Fruit fly (Drosophila melanogaster): ENCODE data around the gene Cul6.
A peak's percentile ranks its signal among the peaks of the same experiment; 100 is the strongest.

Cul6 gene

DNA sequence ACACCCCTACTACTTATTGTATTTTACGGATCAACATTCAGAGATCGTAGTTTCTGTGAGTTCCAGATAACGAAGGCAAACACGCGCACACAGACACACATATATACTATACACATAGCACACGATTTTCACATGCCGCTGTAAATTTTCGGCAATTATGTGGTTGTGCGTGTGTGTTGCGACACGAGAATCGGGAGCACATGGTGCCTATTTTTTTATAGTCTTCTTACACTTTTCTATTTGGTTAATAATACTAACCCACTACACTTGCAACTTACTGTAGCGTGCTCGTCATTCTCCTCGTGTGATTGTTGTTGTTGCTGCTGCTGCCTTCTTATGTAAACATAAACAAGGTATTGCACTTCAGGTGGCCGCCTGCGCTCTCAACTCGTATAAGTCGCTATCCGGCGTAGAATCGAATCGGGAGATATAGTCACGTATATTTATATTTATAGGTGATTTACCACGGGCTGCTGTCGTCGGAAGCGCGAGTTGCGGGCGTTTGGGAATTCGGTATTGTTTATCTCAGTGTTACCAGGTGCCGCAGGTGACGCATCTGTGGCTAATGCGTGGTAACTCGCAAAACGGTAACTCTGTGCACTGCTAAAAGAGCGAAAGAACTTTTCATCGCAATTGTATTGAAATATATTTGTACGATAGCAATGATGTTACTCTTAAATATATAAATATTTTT, 10.8 kb upstream of the Cul6 start, which contains the start of gene Adk2:
Gene Adk2, minus strand, starts transcription at position 529 of the 694 bp plus-strand sequence.
- peak; percentile 5 for TF ChIP-seq bab1 (GFP tag; optimal IDR thresholded peaks at IDR 0.05)
- TF ChIP-seq CG14711 (tag; optimal IDR thresholded peaks at IDR 0.05): peak; percentile 62
- no peak for TF ChIP-seq pad (GFP tag; optimal IDR thresholded peaks at IDR 0.05)
- TF ChIP-seq Mnt (GFP tag; optimal IDR thresholded peaks at IDR 0.05): peak; percentile 94
- peak; percentile 95 for TF ChIP-seq cic (GFP tag; optimal IDR thresholded peaks at IDR 0.05)

DNA sequence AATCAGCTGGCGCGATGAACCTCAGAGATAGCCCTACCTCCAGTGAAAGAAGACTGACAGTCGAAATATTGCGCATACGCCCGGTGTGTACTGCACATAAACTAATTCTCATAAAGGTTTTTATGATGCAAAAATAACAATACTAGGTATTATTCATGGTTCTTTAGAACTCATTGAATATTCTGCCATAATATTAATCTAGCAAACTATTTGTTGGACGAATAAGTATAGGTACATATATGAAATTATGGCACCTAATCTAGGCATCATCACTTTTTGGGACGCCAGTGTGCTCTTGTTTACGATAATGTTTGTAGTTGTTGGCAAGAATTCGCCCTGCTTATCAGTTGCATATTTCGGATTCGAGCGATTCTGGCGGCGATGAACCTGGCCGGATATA, 10.2 kb upstream of the Cul6 start:
- TF ChIP-seq ovo (GFP tag; optimal IDR thresholded peaks at IDR 0.05) (no peak), CG12768 (GFP tag; optimal IDR thresholded peaks at IDR 0.05) (peak; percentile 18), bab1 (GFP tag; optimal IDR thresholded peaks at IDR 0.05) (no peak), kay (GFP tag; ENCODE audit: borderline replicate concordance) (no peak), CG7045 (GFP tag; optimal IDR thresholded peaks at IDR 0.05) (peak; percentile 34), Mnt (GFP tag; optimal IDR thresholded peaks at IDR 0.05) (no peak), CG33017 (tag; optimal IDR thresholded peaks at IDR 0.05) (peak; percentile 3), Crg-1 (GFP tag; optimal IDR thresholded peaks at IDR 0.05) (peak; percentile 1), tj (GFP tag; optimal IDR thresholded peaks at IDR 0.05) (no peak), pad (GFP tag; optimal IDR thresholded peaks at IDR 0.05) (no peak), CG11617 (GFP tag; optimal IDR thresholded peaks at IDR 0.05) (no peak), CG7101 (tag; optimal IDR thresholded peaks at IDR 0.05) (peak; percentile 57), cic (GFP tag; optimal IDR thresholded peaks at IDR 0.05) (no peak), CG1620 (GFP tag; optimal IDR thresholded peaks at IDR 0.05) (no peak), Hr96 (GFP tag; optimal IDR thresholded peaks at IDR 0.05) (no peak), Clk (GFP tag; optimal IDR thresholded peaks at IDR 0.05) (no peak), toe (GFP tag; optimal IDR thresholded peaks at IDR 0.05) (no peak), CG5204 (GFP tag; optimal IDR thresholded peaks at IDR 0.05) (no peak), cnc (optimal IDR thresholded peaks at IDR 0.05) (no peak), CG14711 (tag; optimal IDR thresholded peaks at IDR 0.05) (peak; percentile 27)

- TF ChIP-seq CG7045 (GFP tag; optimal IDR thresholded peaks at IDR 0.05) (no peak), bab1 (GFP tag; optimal IDR thresholded peaks at IDR 0.05) (no peak), cic (GFP tag; optimal IDR thresholded peaks at IDR 0.05) (peak; percentile 29), kay (GFP tag; ENCODE audit: borderline replicate concordance) (peak; percentile 77)
These were observed 7.9 kb upstream of the Cul6 start for dm6 chr3L:13019249-13019956.

DNA sequence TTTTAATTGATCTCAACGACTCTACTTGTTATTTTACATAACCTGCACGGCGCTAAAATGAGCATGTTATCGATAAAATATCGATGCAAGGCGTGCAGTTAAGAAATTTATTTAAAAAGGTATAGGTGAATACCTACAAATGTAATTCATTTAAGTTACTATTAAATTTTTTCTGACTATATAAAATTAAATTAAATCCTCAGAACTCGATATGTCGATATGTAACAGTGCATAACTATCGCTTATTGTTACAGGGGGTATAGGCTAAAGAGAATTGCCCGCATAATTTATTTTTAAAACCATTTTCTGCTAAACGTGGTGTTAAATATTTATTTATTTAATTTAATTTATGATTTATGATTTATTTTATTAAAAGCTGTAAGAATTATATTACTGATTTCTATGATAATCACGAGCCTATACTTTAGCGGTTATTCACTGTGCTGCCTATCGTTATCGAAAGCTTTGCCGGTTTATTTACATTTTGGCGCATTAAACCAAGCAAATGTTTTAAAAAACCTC, 6.4 kb upstream of the Cul6 start, which contains the start of the genes mRpL20 and Icmt:
Gene mRpL20, minus strand, starts transcription at position 65 of the 522 bp plus-strand sequence.
Gene Icmt, plus strand, starts transcription at position 464 of the 522 bp plus-strand sequence.
- TF ChIP-seq Clk (GFP tag; optimal IDR thresholded peaks at IDR 0.05): peak; percentile 45
- peak; percentile 62 for TF ChIP-seq pad (GFP tag; optimal IDR thresholded peaks at IDR 0.05)
- peak; percentile 70 for TF ChIP-seq tj (GFP tag; optimal IDR thresholded peaks at IDR 0.05)
- peak; percentile 98 for TF ChIP-seq CG7101 (tag; optimal IDR thresholded peaks at IDR 0.05)
- peak; percentile 81 for TF ChIP-seq Mnt (GFP tag; optimal IDR thresholded peaks at IDR 0.05)
- peak; percentile 72 for TF ChIP-seq CG12768 (GFP tag; optimal IDR thresholded peaks at IDR 0.05)
- peak; percentile 55 for TF ChIP-seq Hr96 (GFP tag; optimal IDR thresholded peaks at IDR 0.05)
- TF ChIP-seq Crg-1 (GFP tag; optimal IDR thresholded peaks at IDR 0.05): peak; percentile 54
- TF ChIP-seq CG11617 (GFP tag; optimal IDR thresholded peaks at IDR 0.05): peak; percentile 91
- peak; percentile 94 for TF ChIP-seq kay (GFP tag; ENCODE audit: borderline replicate concordance)
- TF ChIP-seq CG5204 (GFP tag; optimal IDR thresholded peaks at IDR 0.05): no peak
- TF ChIP-seq cnc (optimal IDR thresholded peaks at IDR 0.05): no peak
- TF ChIP-seq CG14711 (tag; optimal IDR thresholded peaks at IDR 0.05): peak; percentile 87
- TF ChIP-seq ovo (GFP tag; optimal IDR thresholded peaks at IDR 0.05): peak; percentile 73
- peak; percentile 68 for TF ChIP-seq CG1620 (GFP tag; optimal IDR thresholded peaks at IDR 0.05)
- TF ChIP-seq bab1 (GFP tag; optimal IDR thresholded peaks at IDR 0.05): peak; percentile 95
- TF ChIP-seq CG7045 (GFP tag; optimal IDR thresholded peaks at IDR 0.05): peak; percentile 85
- peak; percentile 83 for TF ChIP-seq toe (GFP tag; optimal IDR thresholded peaks at IDR 0.05)
- peak; percentile 98 for TF ChIP-seq CG33017 (tag; optimal IDR thresholded peaks at IDR 0.05)
- no peak for TF ChIP-seq cic (GFP tag; optimal IDR thresholded peaks at IDR 0.05)

dm6 chr3L:13015823-13016465, 4.5 kb upstream of the Cul6 start, which contains the start of gene CG11267:
Gene CG11267, plus strand, starts transcription at chr3L:13016050.
- TF ChIP-seq CG1620 (GFP tag; optimal IDR thresholded peaks at IDR 0.05) (peak; percentile 69), CG12768 (GFP tag; optimal IDR thresholded peaks at IDR 0.05) (peak; percentile 83), Mnt (GFP tag; optimal IDR thresholded peaks at IDR 0.05) (peak; percentile 95), CG11617 (GFP tag; optimal IDR thresholded peaks at IDR 0.05) (peak; percentile 58), Crg-1 (GFP tag; optimal IDR thresholded peaks at IDR 0.05) (no peak), Clk (GFP tag; optimal IDR thresholded peaks at IDR 0.05) (peak; percentile 51), pad (GFP tag; optimal IDR thresholded peaks at IDR 0.05) (peak; percentile 68), kay (GFP tag; ENCODE audit: borderline replicate concordance) (no peak), cnc (optimal IDR thresholded peaks at IDR 0.05) (no peak), cic (GFP tag; optimal IDR thresholded peaks at IDR 0.05) (peak; percentile 55), CG33017 (tag; optimal IDR thresholded peaks at IDR 0.05) (peak; percentile 61), bab1 (GFP tag; optimal IDR thresholded peaks at IDR 0.05) (peak; percentile 72), toe (GFP tag; optimal IDR thresholded peaks at IDR 0.05) (peak; percentile 88), CG7101 (tag; optimal IDR thresholded peaks at IDR 0.05) (peak; percentile 72), tj (GFP tag; optimal IDR thresholded peaks at IDR 0.05) (peak; percentile 21), CG7045 (GFP tag; optimal IDR thresholded peaks at IDR 0.05) (peak; percentile 87), Hr96 (GFP tag; optimal IDR thresholded peaks at IDR 0.05) (peak; percentile 51), CG5204 (GFP tag; optimal IDR thresholded peaks at IDR 0.05) (no peak), CG14711 (tag; optimal IDR thresholded peaks at IDR 0.05) (peak; percentile 79), ovo (GFP tag; optimal IDR thresholded peaks at IDR 0.05) (peak; percentile 2)

All from whole organism, adult.